Worm (Caenorhabditis elegans): ENCODE data around the gene sulp-5.

sulp-5 gene

DNA sequence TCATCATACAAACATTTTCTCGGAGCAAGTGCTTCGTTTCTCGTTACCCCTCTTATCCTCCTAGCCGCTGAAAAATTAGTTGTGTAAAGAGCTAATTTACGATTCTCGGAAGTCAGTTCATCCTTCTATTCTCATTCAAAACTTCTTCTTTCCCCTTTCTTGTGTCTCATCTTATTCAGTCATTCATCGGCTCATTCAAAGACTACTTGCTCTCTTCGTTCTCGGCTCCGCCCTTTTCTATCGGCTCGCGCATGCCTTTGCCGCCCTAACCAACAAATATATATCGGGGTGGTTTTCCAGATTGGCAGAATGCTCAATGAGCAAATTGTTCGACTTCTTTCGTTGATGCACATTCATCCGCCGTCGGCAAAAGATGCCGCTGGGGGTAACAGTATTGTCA lies 19.5 kb upstream of the sulp-5 start, which contains the start of gene R13H4.5:
TSS of gene R13H4.5 (plus strand) at position 301 of the 400 bp plus-strand sequence.
- TF ChIP-seq K09A11.1 (tag; optimal IDR thresholded peaks at IDR 0.05; ENCODE audit: insufficient read depth) (no peak), ttx-3 (tag; optimal IDR thresholded peaks at IDR 0.05) (no peak), unc-42 (tag; optimal IDR thresholded peaks at IDR 0.05) (no peak), sdc-2 (tag; optimal IDR thresholded peaks at IDR 0.05) (no peak), ama-1 (optimal IDR thresholded peaks at IDR 0.05) (no peak), fkh-6 (tag; optimal IDR thresholded peaks at IDR 0.05) (no peak)

DNA sequence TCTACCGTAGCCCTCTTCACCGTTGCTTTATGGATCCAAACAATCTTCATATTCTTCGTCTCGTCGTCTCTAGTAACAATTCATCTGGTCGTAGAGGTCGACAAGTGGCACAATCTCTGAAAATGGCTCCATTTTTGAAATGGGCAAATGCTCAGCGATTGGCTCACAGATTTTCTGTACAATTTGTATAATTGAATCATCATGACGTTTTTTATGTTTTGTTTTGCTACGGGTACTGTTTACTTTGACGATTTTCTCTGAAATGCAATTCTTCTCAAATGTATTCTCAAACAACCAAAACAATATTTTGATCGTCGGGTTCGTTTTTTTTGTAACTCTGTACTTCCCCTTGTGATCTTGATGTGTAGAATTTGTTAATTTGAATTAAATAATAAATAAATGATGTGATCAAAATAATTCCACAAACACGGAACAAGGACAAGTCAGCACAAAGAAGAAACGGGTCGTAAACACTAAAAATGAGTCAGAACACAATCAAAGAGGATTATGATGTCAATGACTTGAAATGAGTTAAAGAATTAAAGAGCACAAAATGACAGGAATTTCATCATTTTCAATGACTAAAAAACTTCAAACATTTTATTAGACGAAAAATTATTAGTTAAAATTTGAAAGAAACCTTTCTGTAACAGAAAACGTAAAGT lies 17.8 kb upstream of the sulp-5 start:
- TF ChIP-seq Y22D7AL.16 (tag; optimal IDR thresholded peaks at IDR 0.05): no peak
- no peak for TF ChIP-seq hlh-6 (tag; optimal IDR thresholded peaks at IDR 0.05)
- TF ChIP-seq C38D4.7 (GFP tag; optimal IDR thresholded peaks at IDR 0.05): no peak
- TF ChIP-seq ceh-9 (tag; optimal IDR thresholded peaks at IDR 0.05): no peak
- no peak for TF ChIP-seq ceh-14 (tag; optimal IDR thresholded peaks at IDR 0.05)
- no peak for TF ChIP-seq hlh-30 (tag; optimal IDR thresholded peaks at IDR 0.05; ENCODE audit: insufficient read depth)
- TF ChIP-seq madf-2 (tag; optimal IDR thresholded peaks at IDR 0.05): no peak
- no peak for TF ChIP-seq pqm-1 (tag; optimal IDR thresholded peaks at IDR 0.05)
- no peak for TF ChIP-seq sdc-2 (tag; optimal IDR thresholded peaks at IDR 0.05)
- no peak for TF ChIP-seq ceh-18 (tag; optimal IDR thresholded peaks at IDR 0.05)
- no peak for TF ChIP-seq sox-2 (GFP tag; IDR thresholded peaks at IDR 0.05)
- no peak for TF ChIP-seq dve-1 (tag; optimal IDR thresholded peaks at IDR 0.05)
- TF ChIP-seq lim-6 (tag; optimal IDR thresholded peaks at IDR 0.05): no peak
- TF ChIP-seq ceh-34 (tag; optimal IDR thresholded peaks at IDR 0.05): no peak
- no peak for TF ChIP-seq T23F11.4 (GFP tag; optimal IDR thresholded peaks at IDR 0.05)
- TF ChIP-seq lin-11 (tag; optimal IDR thresholded peaks at IDR 0.05): no peak
- no peak for TF ChIP-seq ceh-31 (tag; optimal IDR thresholded peaks at IDR 0.05)
- no peak for TF ChIP-seq nfya-1 (tag; optimal IDR thresholded peaks at IDR 0.05)

DNA sequence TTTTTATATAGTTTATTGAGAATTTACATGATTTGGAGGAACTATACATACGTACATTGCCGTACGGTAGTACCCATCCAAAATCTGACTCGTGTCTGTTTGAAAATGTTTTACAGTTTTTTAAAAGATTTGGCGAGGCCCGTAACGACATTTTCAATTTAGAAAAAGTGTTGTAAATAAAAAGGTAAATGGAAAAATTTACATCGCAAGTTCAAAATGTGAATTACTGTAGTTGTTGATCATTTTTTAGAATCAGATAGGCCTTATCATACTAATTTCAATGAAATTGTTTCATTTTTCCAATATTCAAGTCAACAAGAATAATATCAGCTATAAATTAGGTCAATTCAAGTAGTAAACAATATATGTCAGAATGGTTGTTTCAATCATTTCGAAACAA lies 17.0 kb upstream of the sulp-5 start, which contains the start of gene R13H4.6:
TSS of gene R13H4.6 (plus strand) at position 301 of the 400 bp plus-strand sequence.
- TF ChIP-seq unc-42 (tag; optimal IDR thresholded peaks at IDR 0.05) (no peak), lin-11 (tag; optimal IDR thresholded peaks at IDR 0.05) (no peak), ets-4 (tag; optimal IDR thresholded peaks at IDR 0.05) (no peak), ceh-19 (GFP tag; optimal IDR thresholded peaks at IDR 0.05) (no peak), hlh-6 (tag; optimal IDR thresholded peaks at IDR 0.05) (no peak), elt-2 (tag; optimal IDR thresholded peaks at IDR 0.05) (no peak), dve-1 (tag; optimal IDR thresholded peaks at IDR 0.05) (no peak)

DNA sequence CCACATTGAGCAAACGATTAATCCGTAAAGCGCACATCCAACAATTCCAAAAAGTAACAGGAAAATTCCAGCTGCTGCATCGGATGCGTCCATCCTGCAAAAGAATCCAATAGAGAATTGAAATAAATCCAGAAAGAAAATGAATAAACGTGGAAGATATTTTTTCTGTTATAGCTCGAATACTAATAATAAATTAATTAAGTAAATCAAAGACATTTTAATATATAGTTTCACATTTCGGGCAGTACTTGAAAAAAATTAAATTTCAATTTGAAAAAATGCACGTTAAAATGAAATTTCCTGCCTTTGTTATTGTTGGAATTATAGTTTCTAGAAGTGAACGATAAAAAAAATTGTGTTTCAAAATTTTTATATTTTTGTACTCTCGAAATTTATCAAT lies 11.7 kb upstream of the sulp-5 start, which contains the start of gene R13H4.7:
TSS of gene R13H4.7 (minus strand) at position 101 of the 400 bp plus-strand sequence.
- TF ChIP-seq nfya-1 (tag; optimal IDR thresholded peaks at IDR 0.05) (no peak), ceh-31 (tag; optimal IDR thresholded peaks at IDR 0.05) (no peak), ceh-14 (tag; optimal IDR thresholded peaks at IDR 0.05) (no peak), gmeb-2 (tag; optimal IDR thresholded peaks at IDR 0.05) (no peak), C38D4.7 (GFP tag; optimal IDR thresholded peaks at IDR 0.05) (no peak), C08G9.2 (tag; optimal IDR thresholded peaks at IDR 0.05) (no peak), ama-1 (optimal IDR thresholded peaks at IDR 0.05) (no peak), hlh-8 (tag; optimal IDR thresholded peaks at IDR 0.05) (no peak), fax-1 (tag; optimal IDR thresholded peaks at IDR 0.05) (no peak), fkh-10 (GFP tag; optimal IDR thresholded peaks at IDR 0.05) (no peak), pax-1 (tag; optimal IDR thresholded peaks at IDR 0.05) (no peak), hlh-13 (GFP tag; optimal IDR thresholded peaks at IDR 0.05) (no peak), pat-9 (tag; optimal IDR thresholded peaks at IDR 0.05) (no peak), nhr-11 (tag; optimal IDR thresholded peaks at IDR 0.05) (no peak), elt-2 (tag; optimal IDR thresholded peaks at IDR 0.05) (no peak), unc-86 (tag; optimal IDR thresholded peaks at IDR 0.05) (no peak), Y22D7AL.16 (tag; optimal IDR thresholded peaks at IDR 0.05) (no peak), ahr-1 (tag; optimal IDR thresholded peaks at IDR 0.05) (no peak), ceh-22 (tag; optimal IDR thresholded peaks at IDR 0.05) (no peak), pha-2 (tag; optimal IDR thresholded peaks at IDR 0.05) (no peak)

Data from whole organism, late embryonic.